Fruit fly (Drosophila melanogaster) whole organism, pupa: ENCODE results near the gene DCP2.

ENCODE experiments used
- CG12605 ChIP-seq: fragments of 200-800 bp; sonication (Bioruptor generic); IDR thresholded peaks from 2 replicates; pipeline ENCODE4 v1.3.6; 2022; ENCODE audit warnings: missing biosample characterization, missing genetic modification characterization
- CG14655 ChIP-seq: fragments of 200-800 bp; sonication (Bioruptor generic); optimal IDR thresholded peaks from 3 replicates; lab custom pipeline; 2017; ENCODE audit warnings: mild to moderate bottlenecking, missing biosample characterization, missing genetic modification reagents, missing genetic modification characterization
- CG15710 ChIP-seq: fragments of 200-800 bp; sonication (Bioruptor generic); optimal IDR thresholded peaks from 2 replicates; lab custom pipeline; 2018; ENCODE audit warnings: missing biosample characterization, mild to moderate bottlenecking, missing genetic modification characterization, moderate library complexity
- CG32121 ChIP-seq: fragments of 200-800 bp; sonication (Bioruptor generic); IDR thresholded peaks from 2 replicates; pipeline ENCODE4 v1.3.6; 2022; ENCODE audit warnings: missing biosample characterization, missing genetic modification characterization
- CG8301 ChIP-seq: fragments of 200-800 bp; sonication (Bioruptor generic); optimal IDR thresholded peaks from 2 replicates; lab custom pipeline; 2018; ENCODE audit warnings: missing biosample characterization, mild to moderate bottlenecking, missing genetic modification characterization
- CG9948 ChIP-seq: fragments of 200-800 bp; sonication (Bioruptor generic); optimal IDR thresholded peaks from 2 replicates; lab custom pipeline; 2018; ENCODE audit warnings: missing biosample characterization, mild to moderate bottlenecking, missing genetic modification characterization, moderate library complexity
- Pif1A ChIP-seq: fragments of 200-800 bp; sonication (Bioruptor generic); optimal IDR thresholded peaks from 3 replicates; lab custom pipeline; 2016; ENCODE audit warnings: missing biosample characterization, missing genetic modification characterization
- Snoo ChIP-seq: fragments of 200-800 bp; sonication (Bioruptor generic); optimal IDR thresholded peaks from 3 replicates; lab custom pipeline; 2017; ENCODE audit warnings: missing biosample characterization, mild to moderate bottlenecking, missing genetic modification characterization, inconsistent platforms
- gl ChIP-seq: fragments of 200-800 bp; sonication (Bioruptor generic); optimal IDR thresholded peaks from 2 replicates; lab custom pipeline; 2018; ENCODE audit warnings: missing biosample characterization, mild to moderate bottlenecking, missing genetic modification characterization

DNA sequence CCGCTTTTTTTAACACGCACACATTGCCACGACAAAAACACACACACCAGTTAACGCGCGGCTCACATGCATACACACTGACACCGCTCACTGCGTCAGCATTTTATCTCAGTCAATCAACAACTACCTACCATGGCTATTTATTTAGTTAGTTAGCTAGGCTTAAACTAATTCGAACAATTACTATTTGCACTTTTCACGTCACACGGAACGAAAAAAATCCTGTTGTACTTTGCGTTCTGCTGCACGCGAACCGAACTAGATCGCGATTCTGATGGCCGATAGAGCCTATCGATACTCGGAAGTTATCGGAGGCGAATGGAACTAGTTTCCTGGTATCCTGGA is 10.1 kb downstream of the DCP2 start, which contains the start of gene fwe:
- TF ChIP-seq CG12605 (GFP tag; lab: Robert Waterston, UW) (no peak), CG15710 (tag; lab: Kevin White, UChicago) (no peak), CG14655 (GFP tag; lab: Kevin White, UChicago) (no peak), Pif1A (GFP tag; lab: Kevin White, UChicago) (no peak), gl (tag; lab: Kevin White, UChicago) (no peak), CG8301 (tag; lab: Kevin White, UChicago) (no peak), CG9948 (no peak), Snoo (no peak), CG32121 (GFP tag; lab: Robert Waterston, UW) (no peak)
